Worm (Caenorhabditis elegans) whole organism, late embryonic: Measurements from ENCODE around the gene srd-21.

Source experiments
- T23F11.4 ChIP-seq: fragments of 200-800 bp; sonication (Bioruptor generic); optimal IDR thresholded peaks from 2 replicates; lab custom pipeline; 2018; ENCODE audit warnings: mild to moderate bottlenecking, missing genetic modification characterization, missing compliant biosample characterization
- ama-1 ChIP-seq: fragments of 150-350 bp; optimal IDR thresholded peaks from 2 replicates; lab custom pipeline; 2014
- ceh-2 ChIP-seq: sonication (generic microtip); optimal IDR thresholded peaks from 2 replicates; lab custom pipeline; 2016; ENCODE audit warnings: missing genotype, missing genetic modification characterization, missing compliant biosample characterization
- ceh-9 ChIP-seq: sonication (generic microtip); optimal IDR thresholded peaks from 2 replicates; lab custom pipeline; 2016; ENCODE audit warnings: mild to moderate bottlenecking, missing genetic modification characterization, inconsistent platforms, missing compliant biosample characterization
- che-1 ChIP-seq: sonication (generic microtip); optimal IDR thresholded peaks from 2 replicates; lab custom pipeline; 2016; ENCODE audit warnings: mild to moderate bottlenecking, missing genetic modification characterization, missing compliant biosample characterization
- hlh-13 ChIP-seq: fragments of 200-800 bp; sonication (Bioruptor generic); optimal IDR thresholded peaks from 2 replicates; lab custom pipeline; 2018; ENCODE audit warnings: mild to moderate bottlenecking, missing genetic modification characterization, missing compliant biosample characterization
- hlh-6 ChIP-seq: sonication (generic microtip); optimal IDR thresholded peaks from 2 replicates; lab custom pipeline; 2016; ENCODE audit warnings: missing genotype, missing genetic modification characterization, missing compliant biosample characterization
- hlh-8 ChIP-seq: sonication (generic microtip); optimal IDR thresholded peaks from 2 replicates; lab custom pipeline; 2016; ENCODE audit warnings: missing genotype, missing genetic modification characterization, missing compliant biosample characterization
- nhr-11 ChIP-seq: fragments of 150-350 bp; optimal IDR thresholded peaks from 2 replicates; lab custom pipeline; 2014; ENCODE audit warnings: missing biosample characterization, missing genetic modification characterization
- pha-4 ChIP-seq: fragments of 150-350 bp; optimal IDR thresholded peaks from 2 replicates; lab custom pipeline; 2018; ENCODE audit warnings: missing biosample characterization, missing genetic modification reagents, missing genetic modification characterization
- ref-2 ChIP-seq: sonication (generic microtip); optimal IDR thresholded peaks from 2 replicates; lab custom pipeline; 2016; ENCODE audit warnings: missing genetic modification characterization, missing compliant biosample characterization
- zip-5 ChIP-seq: sonication (generic microtip); optimal IDR thresholded peaks from 2 replicates; lab custom pipeline; 2016; ENCODE audit warnings: missing genetic modification characterization, missing compliant biosample characterization

DNA sequence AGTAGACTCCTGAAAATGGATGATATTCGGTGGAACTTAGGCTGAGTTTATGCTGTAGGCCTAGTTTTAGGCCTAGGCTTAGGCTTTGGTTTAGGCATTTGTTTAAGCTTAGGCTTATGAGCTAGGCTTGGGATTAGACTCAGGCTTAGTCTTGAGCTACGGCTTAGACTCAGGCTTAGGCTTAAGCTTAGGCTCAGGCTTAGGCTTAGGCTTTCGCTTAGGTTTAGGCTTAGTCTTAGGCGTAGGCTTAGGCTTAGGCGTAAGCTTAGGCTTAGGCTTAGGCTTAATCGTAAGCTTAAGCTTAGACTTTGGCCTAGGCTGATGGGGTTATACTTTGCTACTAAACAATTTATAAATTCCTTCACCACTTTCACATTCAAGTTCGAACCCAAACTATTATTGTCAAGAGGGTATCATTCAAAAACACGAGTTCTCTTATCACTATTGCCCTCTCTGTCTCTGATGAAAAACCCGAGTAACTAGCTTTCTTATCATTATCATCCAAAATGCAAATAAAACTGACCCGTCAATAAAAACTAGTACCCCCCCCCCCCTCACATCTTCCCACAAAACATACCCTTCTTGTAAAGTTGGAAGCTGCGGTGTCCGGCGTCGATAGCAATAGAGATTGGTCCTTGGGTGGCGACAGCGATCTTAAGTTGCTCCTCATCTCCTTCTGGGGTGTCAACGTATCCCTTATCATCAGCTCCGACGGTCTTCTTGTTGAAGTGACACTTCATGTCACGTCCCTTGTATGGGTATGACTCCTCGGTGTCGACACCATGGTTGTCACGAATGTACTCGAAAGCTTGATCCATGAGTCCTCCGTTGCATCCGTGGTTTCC lies 36.5 kb upstream of the srd-21 start:
- no peak for TF ChIP-seq ref-2 (tag; lab: Kevin White, UChicago)
- no peak for TF ChIP-seq ceh-2 (tag; lab: Kevin White, UChicago)
- no peak for TF ChIP-seq T23F11.4 (GFP tag; lab: Kevin White, UChicago)
- no peak for TF ChIP-seq nhr-11 (tag; lab: Kevin White, UChicago)
- TF ChIP-seq pha-4 (tag; lab: Kevin White, UChicago) = no peak
- TF ChIP-seq hlh-8 = no peak
- TF ChIP-seq ceh-9 (tag; lab: Kevin White, UChicago) = no peak
- no peak for TF ChIP-seq ama-1 (lab: Kevin White, UChicago)
- TF ChIP-seq zip-5 (tag; lab: Kevin White, UChicago) = no peak
- no peak for TF ChIP-seq che-1 (tag; lab: Kevin White, UChicago)
- TF ChIP-seq hlh-6 = no peak
- peak; percentile 4 for TF ChIP-seq hlh-13 (GFP tag; lab: Kevin White, UChicago)
